Fruit fly (Drosophila melanogaster) whole organism, embryonic: Measurements from ENCODE around the gene ver.

Experiments used
- Aef1 ChIP-seq: fragments of 200-800 bp; sonication (Bioruptor generic); IDR thresholded peaks from 3 replicates; pipeline ENCODE4 v1.3.6; 2022; ENCODE audit warnings: missing biosample characterization, missing genetic modification characterization
- BEAF-32 ChIP-seq: fragments of 200-800 bp; sonication (Bioruptor generic); optimal IDR thresholded peaks from 3 replicates; lab custom pipeline; 2017; ENCODE audit warnings: missing biosample characterization, missing genetic modification characterization, mild to moderate bottlenecking, moderate library complexity, missing genetic modification reagents
- C15 ChIP-seq: fragments of 200-800 bp; sonication (Bioruptor generic); IDR thresholded peaks from 3 replicates; pipeline ENCODE4 v1.3.6; 2022; ENCODE audit warnings: missing biosample characterization, missing genetic modification characterization
- CG10209 ChIP-seq: fragments of 200-800 bp; sonication (Bioruptor generic); optimal IDR thresholded peaks from 3 replicates; lab custom pipeline; 2017; ENCODE audit warnings: missing biosample characterization, mild to moderate bottlenecking, missing genetic modification characterization, missing genetic modification reagents
- CG10366 ChIP-seq: fragments of 200-800 bp; sonication (Bioruptor generic); IDR thresholded peaks from 2 replicates; pipeline ENCODE4 v1.3.6; 2022; ENCODE audit warnings: missing biosample characterization, missing genetic modification characterization
- CG11085 ChIP-seq: fragments of 200-800 bp; sonication (Bioruptor generic); IDR thresholded peaks from 2 replicates; pipeline ENCODE4 v1.3.6; 2022; ENCODE audit warnings: missing biosample characterization, missing genetic modification characterization
- CG11093 ChIP-seq: fragments of 200-800 bp; sonication (Bioruptor generic); IDR thresholded peaks from 3 replicates; pipeline ENCODE4 v1.3.6; 2022; ENCODE audit warnings: missing biosample characterization, missing genetic modification characterization
- CG13296 ChIP-seq: fragments of 200-800 bp; sonication (Bioruptor generic); optimal IDR thresholded peaks from 3 replicates; lab custom pipeline; 2018; ENCODE audit warnings: missing biosample characterization, mild to moderate bottlenecking, missing genetic modification characterization
- CG14050 ChIP-seq: fragments of 200-800 bp; sonication (Bioruptor generic); IDR thresholded peaks from 3 replicates; pipeline ENCODE4 v1.3.6; 2022; ENCODE audit warnings: missing biosample characterization, missing genetic modification characterization
- CG15514 ChIP-seq: fragments of 200-800 bp; sonication (Bioruptor generic); optimal IDR thresholded peaks from 3 replicates; lab custom pipeline; 2017; ENCODE audit warnings: missing biosample characterization, missing genetic modification characterization, mild to moderate bottlenecking, moderate library complexity, missing genetic modification reagents
- CG18599 ChIP-seq: fragments of 200-800 bp; sonication (Bioruptor generic); optimal IDR thresholded peaks from 3 replicates; lab custom pipeline; 2017; ENCODE audit warnings: missing biosample characterization, missing genetic modification characterization, mild to moderate bottlenecking, moderate library complexity, missing genetic modification reagents
- CG18764 ChIP-seq: fragments of 200-800 bp; sonication (Bioruptor generic); optimal IDR thresholded peaks from 3 replicates; lab custom pipeline; 2016; ENCODE audit warnings: missing biosample characterization, missing genetic modification characterization
- CG2875 ChIP-seq: fragments of 200-800 bp; sonication (Bioruptor generic); optimal IDR thresholded peaks from 2 replicates; lab custom pipeline; 2017; ENCODE audit warnings: missing biosample characterization, mild to moderate bottlenecking, missing genetic modification characterization, missing genetic modification reagents
- CG33213 ChIP-seq: fragments of 200-800 bp; sonication (Bioruptor generic); optimal IDR thresholded peaks from 3 replicates; lab custom pipeline; 2016; ENCODE audit warnings: missing biosample characterization, missing genetic modification characterization
- CG34376 ChIP-seq: fragments of 200-800 bp; sonication (Bioruptor generic); optimal IDR thresholded peaks from 2 replicates; lab custom pipeline; 2018; ENCODE audit warnings: missing biosample characterization, mild to moderate bottlenecking, missing genetic modification characterization
- CG6272 ChIP-seq: fragments of 200-800 bp; sonication (Bioruptor generic); IDR thresholded peaks from 2 replicates; pipeline ENCODE4 v1.3.6; 2022; ENCODE audit warnings: missing biosample characterization, missing genetic modification characterization
- CG6683 ChIP-seq: fragments of 200-800 bp; sonication (Bioruptor generic); optimal IDR thresholded peaks from 2 replicates; lab custom pipeline; 2017; ENCODE audit warnings: missing biosample characterization, mild to moderate bottlenecking, missing genetic modification characterization, missing genetic modification reagents
- CG7987 ChIP-seq: fragments of 200-800 bp; sonication (Bioruptor generic); optimal IDR thresholded peaks from 2 replicates; lab custom pipeline; 2018; ENCODE audit warnings: missing biosample characterization, mild to moderate bottlenecking, missing genetic modification characterization, moderate library complexity
- CG9215 ChIP-seq: fragments of 200-800 bp; sonication (Bioruptor generic); IDR thresholded peaks from 2 replicates; pipeline ENCODE4 v1.3.6; 2022; ENCODE audit warnings: missing biosample characterization, missing genetic modification characterization
- D19B ChIP-seq: fragments of 200-800 bp; sonication (Bioruptor generic); optimal IDR thresholded peaks from 2 replicates; lab custom pipeline; 2017; ENCODE audit warnings: missing biosample characterization, mild to moderate bottlenecking, missing genetic modification characterization
- Deaf1 ChIP-seq: fragments of 200-800 bp; optimal IDR thresholded peaks from 3 replicates; lab custom pipeline; 2019; ENCODE audit warnings: missing biosample characterization, mild to moderate bottlenecking, missing genetic modification characterization, moderate library complexity
- GATAe ChIP-seq: fragments of 200-800 bp; sonication (Bioruptor generic); conservative IDR thresholded peaks from 2 replicates; pipeline ENCODE4 v1.3.6; 2022; ENCODE audit warnings: missing biosample characterization, missing genetic modification characterization
- HmgZ ChIP-seq: fragments of 200-800 bp; sonication (Bioruptor generic); optimal IDR thresholded peaks from 2 replicates; lab custom pipeline; 2018; ENCODE audit warnings: missing biosample characterization, mild to moderate bottlenecking, missing genetic modification characterization
- Hr78 ChIP-seq, 2 experiments: fragments of 200-800 bp in 1 of 2; fragments of >200 bp in 1 of 2; sonication (Bioruptor generic) in 1 of 2; optimal IDR thresholded peaks; 2 replicates each; lab custom pipeline; 2017 to 2019; ENCODE audit warnings: missing biosample characterization in 2 of 2, missing genetic modification characterization in 2 of 2, mild to moderate bottlenecking in 1 of 2, moderate library complexity in 1 of 2
- NFAT ChIP-seq: fragments of 200-800 bp; sonication (Bioruptor generic); IDR thresholded peaks from 2 replicates; pipeline ENCODE4 v1.3.6; 2022; ENCODE audit warnings: missing biosample characterization, missing genetic modification characterization
- Oaz ChIP-seq: fragments of 200-800 bp; sonication (Bioruptor generic); IDR thresholded peaks from 2 replicates; pipeline ENCODE4 v1.3.6; 2022; ENCODE audit warnings: missing biosample characterization, missing genetic modification characterization
- Pdp1 ChIP-seq, 2 experiments: fragments of 200-800 bp; sonication (Bioruptor generic); optimal IDR thresholded peaks; 3 replicates each; lab custom pipeline; 2016; ENCODE audit warnings: missing biosample characterization in 2 of 2, missing genetic modification characterization in 2 of 2, mild to moderate bottlenecking in 1 of 2, moderate library complexity in 1 of 2
- al ChIP-seq: fragments of 200-800 bp; sonication (Bioruptor generic); IDR thresholded peaks from 2 replicates; pipeline ENCODE4 v1.3.6; 2022; ENCODE audit warnings: missing biosample characterization, missing genetic modification characterization
- bcd ChIP-seq: fragments of 200-800 bp; sonication (Bioruptor generic); optimal IDR thresholded peaks from 2 replicates; lab custom pipeline; 2017; ENCODE audit warnings: missing biosample characterization, mild to moderate bottlenecking, missing genetic modification characterization
- btn ChIP-seq: fragments of 200-800 bp; sonication (Bioruptor generic); optimal IDR thresholded peaks from 2 replicates; lab custom pipeline; 2016; ENCODE audit warnings: missing biosample characterization, missing genetic modification characterization
- chn ChIP-seq: fragments of 200-800 bp; sonication (Bioruptor generic); optimal IDR thresholded peaks from 2 replicates; lab custom pipeline; 2016; ENCODE audit warnings: missing biosample characterization, missing genetic modification characterization
- disco-r ChIP-seq: fragments of 200-800 bp; sonication (Bioruptor generic); optimal IDR thresholded peaks from 2 replicates; lab custom pipeline; 2016; ENCODE audit warnings: missing biosample characterization, missing genetic modification characterization
- exex ChIP-seq: fragments of 200-800 bp; sonication (Bioruptor generic); optimal IDR thresholded peaks from 4 replicates; lab custom pipeline; 2018; ENCODE audit warnings: missing biosample characterization, mild to moderate bottlenecking, missing genetic modification characterization, moderate library complexity
- eyg ChIP-seq: fragments of 200-800 bp; sonication (Bioruptor generic); optimal IDR thresholded peaks from 3 replicates; lab custom pipeline; 2016; ENCODE audit warnings: missing biosample characterization, missing genetic modification characterization
- gem ChIP-seq: fragments of 200-800 bp; sonication (Bioruptor generic); optimal IDR thresholded peaks from 2 replicates; lab custom pipeline; 2019; ENCODE audit warnings: missing biosample characterization, mild to moderate bottlenecking, missing genetic modification characterization, moderate library complexity
- grau ChIP-seq: fragments of 200-800 bp; optimal IDR thresholded peaks from 3 replicates; lab custom pipeline; 2019; ENCODE audit warnings: missing biosample characterization, mild to moderate bottlenecking, missing genetic modification characterization, moderate library complexity
- her ChIP-seq: fragments of 200-800 bp; sonication (Bioruptor generic); optimal IDR thresholded peaks from 2 replicates; lab custom pipeline; 2016; ENCODE audit warnings: missing biosample characterization, missing genetic modification characterization
- luna ChIP-seq: fragments of 200-800 bp; sonication (Bioruptor generic); optimal IDR thresholded peaks from 2 replicates; lab custom pipeline; 2016; ENCODE audit warnings: missing biosample characterization, missing genetic modification characterization
- peb ChIP-seq: fragments of 200-800 bp; sonication (Bioruptor generic); IDR thresholded peaks from 2 replicates; pipeline ENCODE4 v1.3.6; 2022; ENCODE audit warnings: missing biosample characterization, missing genetic modification characterization
- phol ChIP-seq: fragments of 200-800 bp; sonication (Bioruptor generic); optimal IDR thresholded peaks from 3 replicates; lab custom pipeline; 2018; ENCODE audit warnings: missing biosample characterization, mild to moderate bottlenecking, missing genetic modification characterization, moderate library complexity
- pros ChIP-seq: fragments of 200-800 bp; sonication (Bioruptor generic); optimal IDR thresholded peaks from 3 replicates; lab custom pipeline; 2019; ENCODE audit warnings: missing biosample characterization, mild to moderate bottlenecking, missing genetic modification characterization, moderate library complexity
- pzg ChIP-seq: fragments of 200-800 bp; sonication (Bioruptor generic); optimal IDR thresholded peaks from 3 replicates; lab custom pipeline; 2018; ENCODE audit warnings: missing biosample characterization, mild to moderate bottlenecking, missing genetic modification characterization, moderate library complexity
- row ChIP-seq: fragments of 200-800 bp; sonication (Bioruptor generic); IDR thresholded peaks from 3 replicates; pipeline ENCODE4 v1.3.6; 2022; ENCODE audit warnings: missing biosample characterization, missing genetic modification characterization
- sens ChIP-seq: fragments of 200-800 bp; sonication (Bioruptor generic); peaks from one replicate; lab custom pipeline; 2016; ENCODE audit warnings: missing biosample characterization, missing genetic modification characterization
- shn ChIP-seq: fragments of 200-800 bp; sonication (Bioruptor generic); optimal IDR thresholded peaks from 3 replicates; lab custom pipeline; 2016; ENCODE audit warnings: missing biosample characterization, missing genetic modification characterization
- sr ChIP-seq: fragments of 200-800 bp; sonication (Bioruptor generic); IDR thresholded peaks from 3 replicates; pipeline ENCODE4 v1.3.6; 2022; ENCODE audit warnings: missing biosample characterization, missing genetic modification characterization
- sug ChIP-seq: fragments of 200-800 bp; optimal IDR thresholded peaks from 2 replicates; lab custom pipeline; 2019; ENCODE audit warnings: missing biosample characterization, mild to moderate bottlenecking, missing genetic modification characterization, moderate library complexity
- trh ChIP-seq: fragments of 200-800 bp; sonication (Bioruptor generic); optimal IDR thresholded peaks from 2 replicates; lab custom pipeline; 2016; ENCODE audit warnings: missing biosample characterization, missing genetic modification characterization
- wdn ChIP-seq: fragments of 200-800 bp; sonication (Bioruptor generic); IDR thresholded peaks from 2 replicates; pipeline ENCODE4 v1.3.6; 2022; ENCODE audit warnings: missing biosample characterization, missing genetic modification characterization
- yki ChIP-seq: fragments of >200 bp; optimal IDR thresholded peaks from 3 replicates; lab custom pipeline; 2018

Gene ver

dm6 chr3L:12519315-12519714 is 4.5 kb upstream of the ver start:
- 0 out of 2 replicates have a peak, but pooled peaks have one; percentile 24 for TF ChIP-seq GATAe (GFP tag; lab: Robert Waterston, UW)
- no peak for TF ChIP-seq btn (GFP tag; lab: Kevin White, UChicago)
- TF ChIP-seq trh: no peak
- TF ChIP-seq exex: peak; percentile 72
- TF ChIP-seq sens: peak; percentile 14
- no peak for TF ChIP-seq peb
- peak; percentile 45 for TF ChIP-seq gem
- peak; percentile 50; the same call in 2 of the 3 replicates for TF ChIP-seq CG14050 (GFP tag; lab: Robert Waterston, UW)
- TF ChIP-seq Deaf1: peak; percentile 64
- peak; percentile 67 for TF ChIP-seq sug (tag; lab: Kevin White, UChicago)
- peak; percentile 81 for TF ChIP-seq CG15514 (GFP tag; lab: Kevin White, UChicago)
- TF ChIP-seq CG34376 (GFP tag; lab: Kevin White, UChicago): peak; percentile 62
- peak; percentile 17 for TF ChIP-seq HmgZ (tag; lab: Kevin White, UChicago)
- TF ChIP-seq, all 482 proteins: peak for 10

DNA sequence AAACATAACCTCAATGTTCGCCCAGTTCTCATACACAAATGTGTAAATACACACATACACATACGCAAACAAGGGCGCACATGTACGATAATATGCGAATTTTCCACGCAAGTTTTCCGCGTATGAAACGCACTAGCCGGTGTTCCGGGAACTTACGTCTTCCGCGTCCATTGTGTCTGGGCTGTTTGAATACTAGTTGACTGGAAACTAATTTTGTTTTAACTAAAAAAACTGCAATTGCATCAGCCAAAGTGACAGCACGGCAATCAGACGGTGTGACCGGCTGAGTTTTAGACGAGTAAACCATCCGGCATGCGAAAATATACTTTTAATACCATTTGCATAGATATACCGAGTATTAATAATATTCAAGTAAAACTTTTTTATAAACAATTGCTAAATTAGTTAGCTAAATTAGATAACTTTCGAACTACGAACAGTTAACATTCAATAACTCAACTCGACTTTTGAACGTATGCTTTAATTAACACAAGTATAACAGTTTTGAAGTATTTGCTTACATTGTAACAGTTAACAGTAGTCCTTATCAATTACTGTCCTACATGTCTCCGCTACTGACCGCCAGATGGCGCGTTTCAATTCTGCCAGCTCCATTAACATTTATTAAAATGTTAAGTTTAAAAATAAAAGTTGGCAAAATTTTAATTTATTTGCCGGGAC is 2.8 kb downstream of the ver start, which contains the start of gene eIF2beta:
TSS of gene eIF2beta (minus strand) at position 299 of the 681 bp plus-strand sequence.
- TF ChIP-seq sr (GFP tag; lab: Robert Waterston, UW) (no peak), Hr78 (GFP tag; optimal IDR thresholded peaks at IDR 0.05; lab: Kevin White, UChicago) (no peak), Aef1 (GFP tag; lab: Robert Waterston, UW) (no peak), CG13296 (GFP tag; lab: Kevin White, UChicago) (peak; percentile 64), pzg (GFP tag; lab: Kevin White, UChicago) (peak; percentile 75), CG9215 (no peak), al (GFP tag; lab: Robert Waterston, UW) (no peak), grau (tag; lab: Kevin White, UChicago) (peak; percentile 43), CG7987 (GFP tag; lab: Kevin White, UChicago) (peak; percentile 76), bcd (GFP tag; lab: Kevin White, UChicago) (no peak), disco-r (GFP tag; lab: Kevin White, UChicago) (no peak), CG11085 (GFP tag; lab: Robert Waterston, UW) (no peak), phol (tag; lab: Kevin White, UChicago) (peak; percentile 5), shn (GFP tag; lab: Kevin White, UChicago) (no peak), C15 (GFP tag; lab: Robert Waterston, UW) (no peak), eyg (GFP tag; lab: Kevin White, UChicago) (no peak), yki (lab: Kevin White, UChicago) (no peak), NFAT (GFP tag; lab: Robert Waterston, UW) (no peak), pros (no peak), BEAF-32 (peak; percentile 40), CG10209 (GFP tag; lab: Kevin White, UChicago) (no peak), row (GFP tag; lab: Robert Waterston, UW) (no peak), D19B (GFP tag; lab: Kevin White, UChicago) (no peak), CG6272 (GFP tag; lab: Robert Waterston, UW) (no peak), CG33213 (no peak), Pdp1 (GFP tag; optimal IDR thresholded peaks at IDR 0.05; lab: Kevin White, UChicago) (peak in 1 of 2 experiments; percentile 53), her (GFP tag; lab: Kevin White, UChicago) (no peak), CG15514 (GFP tag; lab: Kevin White, UChicago) (peak; percentile 55), CG18764 (GFP tag; lab: Kevin White, UChicago) (peak; percentile 15), CG11093 (GFP tag; lab: Robert Waterston, UW) (no peak), CG18599 (GFP tag; lab: Kevin White, UChicago) (no peak), Oaz (GFP tag; lab: Robert Waterston, UW) (no peak), CG6683 (no peak), luna (GFP tag; lab: Kevin White, UChicago) (no peak), CG10366 (no peak), wdn (no peak), CG2875 (peak; percentile 4), chn (peak; percentile 29)
